Fruit fly (Drosophila melanogaster) whole organism, embryonic: ENCODE results near the gene Jon65Aiii.

Experiments
- Atf6 ChIP-seq: fragments of 200-800 bp; sonication (Bioruptor generic); IDR thresholded peaks from 2 replicates; pipeline ENCODE4 v1.3.6; 2022; ENCODE audit warnings: missing biosample characterization, missing genetic modification characterization
- Blimp-1 ChIP-seq: fragments of 200-800 bp; sonication (Bioruptor generic); optimal IDR thresholded peaks from 3 replicates; lab custom pipeline; 2018; ENCODE audit warnings: missing biosample characterization, missing genetic modification characterization, mild to moderate bottlenecking, moderate library complexity, missing genetic modification reagents
- CG10462 ChIP-seq: fragments of 200-800 bp; sonication (Bioruptor generic); optimal IDR thresholded peaks from 2 replicates; lab custom pipeline; 2016; ENCODE audit warnings: missing biosample characterization, missing genetic modification characterization
- CG10543 ChIP-seq: fragments of 200-800 bp; sonication (Bioruptor generic); optimal IDR thresholded peaks from 3 replicates; lab custom pipeline; 2017; ENCODE audit warnings: missing biosample characterization, mild to moderate bottlenecking, missing genetic modification characterization, moderate library complexity
- CG11723 ChIP-seq: fragments of 200-800 bp; sonication (Bioruptor generic); optimal IDR thresholded peaks from 2 replicates; lab custom pipeline; 2017; ENCODE audit warnings: missing biosample characterization, mild to moderate bottlenecking, missing genetic modification characterization
- CG12391 ChIP-seq: fragments of 200-800 bp; sonication (Bioruptor generic); optimal IDR thresholded peaks from 3 replicates; lab custom pipeline; 2018; ENCODE audit warnings: missing biosample characterization, mild to moderate bottlenecking, missing genetic modification characterization, moderate library complexity
- CG13123 ChIP-seq: fragments of 200-800 bp; sonication (Bioruptor generic); optimal IDR thresholded peaks from 2 replicates; lab custom pipeline; 2016; ENCODE audit warnings: missing biosample characterization, missing genetic modification characterization
- CG13296 ChIP-seq: fragments of 200-800 bp; sonication (Bioruptor generic); optimal IDR thresholded peaks from 3 replicates; lab custom pipeline; 2018; ENCODE audit warnings: missing biosample characterization, mild to moderate bottlenecking, missing genetic modification characterization
- CG15073 ChIP-seq: fragments of 200-800 bp; sonication (Bioruptor generic); optimal IDR thresholded peaks from 2 replicates; lab custom pipeline; 2016; ENCODE audit warnings: missing biosample characterization, missing genetic modification characterization
- CG15601 ChIP-seq: fragments of 200-800 bp; sonication (Bioruptor generic); optimal IDR thresholded peaks from 3 replicates; lab custom pipeline; 2019; ENCODE audit warnings: missing biosample characterization, mild to moderate bottlenecking, missing genetic modification characterization, moderate library complexity
- CG1647 ChIP-seq: fragments of 200-800 bp; sonication (Bioruptor generic); optimal IDR thresholded peaks from 3 replicates; lab custom pipeline; 2016; ENCODE audit warnings: missing biosample characterization, missing genetic modification characterization
- CG16863 ChIP-seq: fragments of 200-800 bp; sonication (Bioruptor generic); optimal IDR thresholded peaks from 3 replicates; lab custom pipeline; 2016; ENCODE audit warnings: missing biosample characterization, missing genetic modification characterization
- CG17359 ChIP-seq: fragments of 200-800 bp; sonication (Bioruptor generic); optimal IDR thresholded peaks from 3 replicates; lab custom pipeline; 2018; ENCODE audit warnings: missing biosample characterization, mild to moderate bottlenecking, missing genetic modification characterization, moderate library complexity
- CG17385 ChIP-seq: fragments of 200-800 bp; sonication (Bioruptor generic); optimal IDR thresholded peaks from 3 replicates; lab custom pipeline; 2018; ENCODE audit warnings: missing biosample characterization, mild to moderate bottlenecking, missing genetic modification characterization
- CG18262 ChIP-seq: fragments of 200-800 bp; optimal IDR thresholded peaks from 3 replicates; lab custom pipeline; 2019; ENCODE audit warnings: missing biosample characterization, mild to moderate bottlenecking, missing genetic modification characterization, moderate library complexity
- CG18476 ChIP-seq: fragments of 200-800 bp; sonication (Bioruptor generic); optimal IDR thresholded peaks from 2 replicates; lab custom pipeline; 2016; ENCODE audit warnings: missing biosample characterization, mild to moderate bottlenecking, missing genetic modification characterization
- CG3065 ChIP-seq: fragments of 200-800 bp; sonication (Bioruptor generic); optimal IDR thresholded peaks from 2 replicates; lab custom pipeline; 2016; ENCODE audit warnings: missing biosample characterization, missing genetic modification characterization
- CG31441 ChIP-seq: fragments of 200-800 bp; sonication (Bioruptor generic); IDR thresholded peaks from 2 replicates; pipeline ENCODE4 v1.3.6; 2022; ENCODE audit warnings: missing biosample characterization, missing genetic modification characterization
- CG4328 ChIP-seq: fragments of 200-800 bp; sonication (Bioruptor generic); optimal IDR thresholded peaks from 3 replicates; lab custom pipeline; 2017; ENCODE audit warnings: missing biosample characterization, missing genetic modification reagents, missing genetic modification characterization
- CG6765 ChIP-seq: fragments of 200-800 bp; sonication (Bioruptor generic); optimal IDR thresholded peaks from 3 replicates; lab custom pipeline; 2017; ENCODE audit warnings: missing biosample characterization, mild to moderate bottlenecking, missing genetic modification characterization
- CG7745 ChIP-seq: fragments of 200-800 bp; sonication (Bioruptor generic); optimal IDR thresholded peaks from 2 replicates; lab custom pipeline; 2018; ENCODE audit warnings: missing biosample characterization, mild to moderate bottlenecking, missing genetic modification characterization, moderate library complexity
- CG8281 ChIP-seq: fragments of 200-800 bp; sonication (Bioruptor generic); optimal IDR thresholded peaks from 2 replicates; lab custom pipeline; 2018; ENCODE audit warnings: missing biosample characterization, mild to moderate bottlenecking, missing genetic modification characterization, moderate library complexity
- CG8924 ChIP-seq: fragments of 200-800 bp; optimal IDR thresholded peaks from 3 replicates; lab custom pipeline; 2019; ENCODE audit warnings: missing biosample characterization, mild to moderate bottlenecking, missing genetic modification characterization, moderate library complexity
- CG8944 ChIP-seq: fragments of 200-800 bp; sonication (Bioruptor generic); optimal IDR thresholded peaks from 3 replicates; lab custom pipeline; 2016; ENCODE audit warnings: missing biosample characterization, missing genetic modification characterization
- Dek ChIP-seq: fragments of 200-800 bp; sonication (Bioruptor generic); optimal IDR thresholded peaks from 3 replicates; lab custom pipeline; 2019; ENCODE audit warnings: missing biosample characterization, mild to moderate bottlenecking, missing genetic modification characterization, moderate library complexity
- GATAe ChIP-seq: fragments of 200-800 bp; sonication (Bioruptor generic); conservative IDR thresholded peaks from 2 replicates; pipeline ENCODE4 v1.3.6; 2022; ENCODE audit warnings: missing biosample characterization, missing genetic modification characterization
- Hmx ChIP-seq: fragments of 200-800 bp; sonication (Bioruptor generic); optimal IDR thresholded peaks from 2 replicates; lab custom pipeline; 2016; ENCODE audit warnings: missing biosample characterization, missing genetic modification characterization
- Meics ChIP-seq: fragments of 200-800 bp; sonication (Bioruptor generic); optimal IDR thresholded peaks from 2 replicates; lab custom pipeline; 2017; ENCODE audit warnings: missing biosample characterization, mild to moderate bottlenecking, missing genetic modification characterization
- Nf-YC ChIP-seq: fragments of 200-800 bp; optimal IDR thresholded peaks from 3 replicates; lab custom pipeline; 2019; ENCODE audit warnings: missing biosample characterization, mild to moderate bottlenecking, missing genetic modification characterization, moderate library complexity
- NfI ChIP-seq: fragments of 200-800 bp; sonication (Bioruptor generic); optimal IDR thresholded peaks from 3 replicates; lab custom pipeline; 2018; ENCODE audit warnings: missing biosample characterization, mild to moderate bottlenecking, missing genetic modification characterization, moderate library complexity
- Oli ChIP-seq: fragments of 200-800 bp; sonication (Bioruptor generic); optimal IDR thresholded peaks from 2 replicates; lab custom pipeline; 2018; ENCODE audit warnings: missing biosample characterization, mild to moderate bottlenecking, missing genetic modification characterization, moderate library complexity
- PHDP ChIP-seq: fragments of 200-800 bp; sonication (Bioruptor generic); optimal IDR thresholded peaks from 3 replicates; lab custom pipeline; 2018; ENCODE audit warnings: missing biosample characterization, mild to moderate bottlenecking, missing genetic modification characterization, moderate library complexity
- Sox100B ChIP-seq: fragments of 200-800 bp; sonication (Bioruptor generic); optimal IDR thresholded peaks from 3 replicates; lab custom pipeline; 2018; ENCODE audit warnings: missing biosample characterization, mild to moderate bottlenecking, missing genetic modification characterization
- aop ChIP-seq: fragments of 200-800 bp; sonication (Bioruptor generic); IDR thresholded peaks from 2 replicates; pipeline ENCODE4 v1.3.6; 2022; ENCODE audit warnings: missing biosample characterization, missing genetic modification characterization
- bsh ChIP-seq, 2 experiments: fragments of 200-800 bp; sonication (Bioruptor generic); optimal IDR thresholded peaks; 2 replicates each; lab custom pipeline; 2017 to 2018; ENCODE audit warnings: mild to moderate bottlenecking in 2 of 2, missing biosample characterization in 2 of 2, missing genetic modification characterization in 2 of 2, moderate library complexity in 1 of 2
- danr ChIP-seq: fragments of 200-800 bp; sonication (Bioruptor generic); IDR thresholded peaks from 2 replicates; pipeline ENCODE4 v1.3.6; 2022; ENCODE audit warnings: missing biosample characterization, missing genetic modification characterization
- hbn ChIP-seq: fragments of 200-800 bp; sonication (Bioruptor generic); IDR thresholded peaks from 2 replicates; pipeline ENCODE4 v1.3.6; 2022; ENCODE audit warnings: missing biosample characterization, missing genetic modification characterization; ENCODE audit not compliant: partially characterized antibody
- jing ChIP-seq: fragments of 200-800 bp; sonication (Bioruptor generic); optimal IDR thresholded peaks from 2 replicates; lab custom pipeline; 2018; ENCODE audit warnings: missing biosample characterization, mild to moderate bottlenecking, missing genetic modification characterization
- knrl ChIP-seq: fragments of 200-800 bp; sonication (Bioruptor generic); IDR thresholded peaks from 3 replicates; pipeline ENCODE4 v1.3.6; 2022; ENCODE audit warnings: missing biosample characterization, missing genetic modification characterization; ENCODE audit not compliant: partially characterized antibody
- psq ChIP-seq: fragments of 200-800 bp; sonication (Bioruptor generic); optimal IDR thresholded peaks from 2 replicates; lab custom pipeline; 2017; ENCODE audit warnings: missing biosample characterization, missing genetic modification characterization
- pzg ChIP-seq: fragments of 200-800 bp; sonication (Bioruptor generic); optimal IDR thresholded peaks from 3 replicates; lab custom pipeline; 2018; ENCODE audit warnings: missing biosample characterization, mild to moderate bottlenecking, missing genetic modification characterization, moderate library complexity
- ranshi ChIP-seq: fragments of 200-800 bp; sonication (Bioruptor generic); IDR thresholded peaks from 2 replicates; pipeline ENCODE4 v1.3.6; 2022; ENCODE audit warnings: missing biosample characterization, missing genetic modification characterization
- scrt ChIP-seq: fragments of 200-800 bp; sonication (Bioruptor generic); optimal IDR thresholded peaks from 2 replicates; lab custom pipeline; 2018; ENCODE audit warnings: missing biosample characterization, mild to moderate bottlenecking, missing genetic modification characterization, moderate library complexity
- slp2 ChIP-seq: fragments of 200-800 bp; sonication (Bioruptor generic); optimal IDR thresholded peaks from 2 replicates; lab custom pipeline; 2016; ENCODE audit warnings: missing biosample characterization, missing genetic modification characterization
- sna ChIP-seq: fragments of 200-800 bp; sonication (Bioruptor generic); IDR thresholded peaks from 2 replicates; pipeline ENCODE4 v1.3.6; 2022; ENCODE audit warnings: missing biosample characterization, missing genetic modification characterization; ENCODE audit not compliant: partially characterized antibody
- so ChIP-seq: fragments of 200-800 bp; sonication (Bioruptor generic); IDR thresholded peaks from 3 replicates; pipeline ENCODE4 v1.3.6; 2022; ENCODE audit warnings: missing biosample characterization, missing genetic modification characterization
- sob ChIP-seq: fragments of 200-800 bp; sonication (Bioruptor generic); IDR thresholded peaks from 2 replicates; pipeline ENCODE4 v1.3.6; 2022; ENCODE audit warnings: missing biosample characterization, missing genetic modification characterization
- sr ChIP-seq: fragments of 200-800 bp; sonication (Bioruptor generic); IDR thresholded peaks from 3 replicates; pipeline ENCODE4 v1.3.6; 2022; ENCODE audit warnings: missing biosample characterization, missing genetic modification characterization
- tx ChIP-seq: fragments of 200-800 bp; sonication (Bioruptor generic); optimal IDR thresholded peaks from 2 replicates; lab custom pipeline; 2016; ENCODE audit warnings: missing biosample characterization, missing genetic modification characterization
- wor ChIP-seq: fragments of 200-800 bp; sonication (Bioruptor generic); IDR thresholded peaks from 2 replicates; pipeline ENCODE4 v1.3.6; 2022; ENCODE audit warnings: missing biosample characterization, missing genetic modification characterization
- zfh2 ChIP-seq: fragments of 200-800 bp; sonication (Bioruptor generic); optimal IDR thresholded peaks from 2 replicates; lab custom pipeline; 2016; ENCODE audit warnings: missing biosample characterization, missing genetic modification characterization

The Jon65Aiii gene

DNA sequence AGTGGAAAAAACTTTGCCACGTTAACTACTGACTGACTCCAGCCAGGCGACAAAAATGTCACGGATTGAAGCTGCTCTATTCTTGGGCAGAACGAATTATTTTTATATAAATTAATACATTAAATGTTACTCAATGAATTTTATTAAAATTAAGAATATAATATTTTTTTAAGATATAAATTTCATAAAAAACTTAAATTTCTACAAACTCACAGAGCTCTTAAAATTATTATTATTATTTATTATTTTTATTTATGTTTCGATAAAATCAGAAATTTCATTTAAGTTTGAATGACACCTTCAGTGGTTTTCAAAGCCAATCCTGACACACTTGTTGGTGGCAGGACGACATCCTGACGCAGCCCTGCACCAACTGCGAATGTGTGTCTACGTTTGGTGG lies 34.6 kb downstream of the Jon65Aiii start (continued):
- TF ChIP-seq CG8281 (no peak), danr (GFP tag; lab: Robert Waterston, UW) (no peak), PHDP (tag; lab: Kevin White, UChicago) (peak; percentile 29), CG11723 (no peak), tx (GFP tag; lab: Kevin White, UChicago) (no peak), CG10543 (no peak), CG15073 (GFP tag; lab: Kevin White, UChicago) (no peak), Hmx (GFP tag; lab: Kevin White, UChicago) (no peak), CG16863 (no peak), Sox100B (GFP tag; lab: Kevin White, UChicago) (peak; percentile 50), slp2 (no peak), CG12391 (tag; lab: Kevin White, UChicago) (peak; percentile 40), pzg (GFP tag; lab: Kevin White, UChicago) (no peak), CG31441 (peak; percentile 55; the same call in 1 of the 2 replicates), Blimp-1 (GFP tag; lab: Kevin White, UChicago) (peak; percentile 42), scrt (GFP tag; lab: Kevin White, UChicago) (no peak), CG8924 (tag; lab: Kevin White, UChicago) (peak; percentile 41), CG18476 (GFP tag; lab: Kevin White, UChicago) (no peak), Dek (no peak), bsh (GFP tag; optimal IDR thresholded peaks at IDR 0.05; lab: Kevin White, UChicago) (peak in 1 of 2 experiments; percentile 70), CG1647 (GFP tag; lab: Kevin White, UChicago) (no peak), hbn (GFP tag; lab: Robert Waterston, UW) (no peak), CG13123 (GFP tag; lab: Kevin White, UChicago) (no peak), Atf6 (GFP tag; lab: Robert Waterston, UW) (no peak), wor (GFP tag; lab: Robert Waterston, UW) (no peak), zfh2 (no peak), CG18262 (peak; percentile 50), sob (GFP tag; lab: Robert Waterston, UW) (0 out of 2 replicates have a peak, but pooled peaks have one; percentile 5), CG6765 (GFP tag; lab: Kevin White, UChicago) (no peak), CG8944 (no peak), sna (GFP tag; lab: Robert Waterston, UW) (no peak), NfI (GFP tag; lab: Kevin White, UChicago) (peak; percentile 16), CG10462 (GFP tag; lab: Kevin White, UChicago) (no peak), CG17359 (tag; lab: Kevin White, UChicago) (peak; percentile 6), so (no peak), ranshi (GFP tag; lab: Robert Waterston, UW) (no peak), Meics (GFP tag; lab: Kevin White, UChicago) (peak; percentile 47), jing (GFP tag; lab: Kevin White, UChicago) (no peak), GATAe (GFP tag; lab: Robert Waterston, UW) (no peak), Oli (tag; lab: Kevin White, UChicago) (peak; percentile 12), psq (GFP tag; lab: Kevin White, UChicago) (no peak), aop (no peak), CG7745 (tag; lab: Kevin White, UChicago) (no peak), CG17385 (peak; percentile 9), CG13296 (GFP tag; lab: Kevin White, UChicago) (no peak), CG4328 (no peak), CG3065 (GFP tag; lab: Kevin White, UChicago) (no peak), CG15601 (tag; lab: Kevin White, UChicago) (no peak), sr (GFP tag; lab: Robert Waterston, UW) (no peak), knrl (GFP tag; lab: Robert Waterston, UW) (no peak), Nf-YC (tag; lab: Kevin White, UChicago) (no peak)
